Worm (Caenorhabditis elegans): Measurements from ENCODE around the gene abu-4.

abu-4 gene

ce11 chrV:2235848-2236247 lies 38.8 kb upstream of the abu-4 start, which contains the start of gene cyp-33C4 (continued):
- TF ChIP-seq nhr-111 (GFP tag; optimal IDR thresholded peaks at IDR 0.05) = no peak
- no peak for TF ChIP-seq T26A8.4 (GFP tag; IDR thresholded peaks at IDR 0.05)
- TF ChIP-seq egl-43 (GFP tag; IDR thresholded peaks at IDR 0.05) = no peak
- TF ChIP-seq madf-9 (GFP tag; conservative IDR thresholded peaks at IDR 0.05) = no peak
- TF ChIP-seq mdl-1 (tag; optimal IDR thresholded peaks at IDR 0.05) = no peak
- TF ChIP-seq fkh-10 (GFP tag; optimal IDR thresholded peaks at IDR 0.05) = no peak
- no peak for TF ChIP-seq zfp-2 (tag; optimal IDR thresholded peaks at IDR 0.05)
- TF ChIP-seq nhr-28 (tag; optimal IDR thresholded peaks at IDR 0.05) = peak; percentile 91
- peak; percentile 34 for TF ChIP-seq dve-1 (tag; optimal IDR thresholded peaks at IDR 0.05; ENCODE audit: insufficient read depth)
- no peak for TF ChIP-seq tra-1 (GFP tag; IDR thresholded peaks at IDR 0.05)
- TF ChIP-seq unc-62 (GFP tag; optimal IDR thresholded peaks at IDR 0.05 in 1 of 2) = peak in 1 of 2 experiments; percentile 35
- no peak for TF ChIP-seq unc-62 (tag; optimal IDR thresholded peaks at IDR 0.05)
- no peak for TF ChIP-seq ZK546.5 (tag; optimal IDR thresholded peaks at IDR 0.05)
- TF ChIP-seq spr-3 (GFP tag; optimal IDR thresholded peaks at IDR 0.05) = no peak
- no peak for TF ChIP-seq ceh-32 (tag; optimal IDR thresholded peaks at IDR 0.05; ENCODE audit: poor library complexity)

- TF ChIP-seq dve-1 (tag; optimal IDR thresholded peaks at IDR 0.05; ENCODE audit: insufficient read depth) (peak; percentile 14), T26A8.4 (GFP tag; IDR thresholded peaks at IDR 0.05) (no peak), nhr-6 (tag; optimal IDR thresholded peaks at IDR 0.05) (no peak), F26F4.8 (GFP tag; conservative IDR thresholded peaks at IDR 0.05) (no peak), D1046.2 (GFP tag; IDR thresholded peaks at IDR 0.05) (no peak), zag-1 (tag; optimal IDR thresholded peaks at IDR 0.05) (no peak), ctbp-1 (GFP tag; IDR thresholded peaks at IDR 0.05) (no peak), unc-39 (tag; optimal IDR thresholded peaks at IDR 0.05) (no peak), unc-62 (GFP tag; optimal IDR thresholded peaks at IDR 0.05 in 1 of 2) (peak in 1 of 2 experiments; percentile 28), unc-62 (tag; optimal IDR thresholded peaks at IDR 0.05) (no peak), hlh-30 (tag; optimal IDR thresholded peaks at IDR 0.05; ENCODE audit: insufficient read depth) (no peak), daf-16 (GFP tag; optimal IDR thresholded peaks at IDR 0.05) (no peak), daf-16 (tag; optimal IDR thresholded peaks at IDR 0.05) (peak; percentile 37), nhr-28 (tag; optimal IDR thresholded peaks at IDR 0.05) (peak; percentile 28), mep-1 (tag; optimal IDR thresholded peaks at IDR 0.05) (no peak), gei-8 (GFP tag; optimal IDR thresholded peaks at IDR 0.05) (no peak), ceh-32 (tag; optimal IDR thresholded peaks at IDR 0.05; ENCODE audit: poor library complexity) (no peak), nhr-48 (tag; optimal IDR thresholded peaks at IDR 0.05) (no peak), lin-39 (tag; optimal IDR thresholded peaks at IDR 0.05) (no peak), lin-15B (tag; optimal IDR thresholded peaks at IDR 0.05) (no peak), hmg-1.1 (GFP tag; IDR thresholded peaks at IDR 0.05) (no peak), ces-1 (GFP tag; optimal IDR thresholded peaks at IDR 0.05) (no peak), lim-7 (GFP tag; IDR thresholded peaks at IDR 0.05) (no peak)
Measured at ce11 chrV:2238012-2238411, 36.6 kb upstream of the abu-4 start.

ce11 chrV:2242630-2243029 lies 32.0 kb upstream of the abu-4 start, which contains the start of gene cyp-33C3:
Gene cyp-33C3 (plus strand): TSS chrV:2242778.
- TF ChIP-seq daf-16 (GFP tag; optimal IDR thresholded peaks at IDR 0.05) (no peak), daf-16 (tag; optimal IDR thresholded peaks at IDR 0.05) (peak; percentile 9), nhr-28 (tag; optimal IDR thresholded peaks at IDR 0.05) (peak; percentile 84), jun-1 (tag; optimal IDR thresholded peaks at IDR 0.05) (no peak), dmd-6 (GFP tag; IDR thresholded peaks at IDR 0.05) (peak; percentile 28; the same call in 1 of the 2 replicates)

- TF ChIP-seq set-16 (GFP tag; IDR thresholded peaks at IDR 0.05) = no peak
- TF ChIP-seq zfp-3 (GFP tag; conservative IDR thresholded peaks at IDR 0.05) = no peak
- TF ChIP-seq snpc-1.2 (GFP tag; IDR thresholded peaks at IDR 0.05) = no peak
- no peak for TF ChIP-seq daf-8 (GFP tag; IDR thresholded peaks at IDR 0.05)
- TF ChIP-seq nhr-77 (tag; optimal IDR thresholded peaks at IDR 0.05) = no peak
- TF ChIP-seq zip-11 (GFP tag; IDR thresholded peaks at IDR 0.05) = no peak
- TF ChIP-seq nhr-10 (tag; optimal IDR thresholded peaks at IDR 0.05) = no peak
- TF ChIP-seq nhr-28 (tag; optimal IDR thresholded peaks at IDR 0.05) = peak; percentile 98
- TF ChIP-seq dve-1 (tag; optimal IDR thresholded peaks at IDR 0.05; ENCODE audit: insufficient read depth) = peak; percentile 54
- no peak for TF ChIP-seq ceh-62 (tag; optimal IDR thresholded peaks at IDR 0.05)
- no peak for TF ChIP-seq daf-16 (GFP tag; optimal IDR thresholded peaks at IDR 0.05)
- peak; percentile 46 for TF ChIP-seq daf-16 (tag; optimal IDR thresholded peaks at IDR 0.05)
- TF ChIP-seq R02D3.7 (tag; optimal IDR thresholded peaks at IDR 0.05) = no peak
- TF ChIP-seq ztf-7 (tag; optimal IDR thresholded peaks at IDR 0.05) = no peak
- TF ChIP-seq jun-1 (tag; optimal IDR thresholded peaks at IDR 0.05) = no peak
- no peak for TF ChIP-seq lim-7 (GFP tag; IDR thresholded peaks at IDR 0.05)
- peak; percentile 23 for TF ChIP-seq pqm-1 (tag; optimal IDR thresholded peaks at IDR 0.05)
- TF ChIP-seq Y48G9A.11 (GFP tag; IDR thresholded peaks at IDR 0.05) = no peak
- TF ChIP-seq T20F7.1 (GFP tag; optimal IDR thresholded peaks at IDR 0.05) = no peak
Measured at ce11 chrV:2244751-2245150, 29.9 kb upstream of the abu-4 start, which contains the start of gene cyp-33C5. Gene cyp-33C5 (plus strand): TSS chrV:2245004.

Data from whole organism, L4 larva.